Fruit fly (Drosophila melanogaster): ENCODE results near the gene skl.
"Not testable (repeated sequence)": the region's sequence is repeated elsewhere in the genome, so short reads cannot be mapped to it uniquely, and the experiment has no call there.

The skl gene

dm6 chr3L:18439809-18440256, at the start of gene skl:
skl (minus strand) TSS chr3L:18439942.
- TF ChIP-seq pad (GFP tag; optimal IDR thresholded peaks at IDR 0.05) (peak; percentile 86), kay (GFP tag; ENCODE audit: borderline replicate concordance) (no peak), cnc (optimal IDR thresholded peaks at IDR 0.05) (no peak), Crg-1 (GFP tag; optimal IDR thresholded peaks at IDR 0.05) (no peak)

dm6 chr3L:18472284-18472683, 32.5 kb upstream of the skl start, which contains the start of gene Met75Ca:
Met75Ca (minus strand) TSS chr3L:18472384.
- not testable (repeated sequence) for TF ChIP-seq tj, ovo, CG7045 (GFP tag; optimal IDR thresholded peaks at IDR 0.05)

DNA sequence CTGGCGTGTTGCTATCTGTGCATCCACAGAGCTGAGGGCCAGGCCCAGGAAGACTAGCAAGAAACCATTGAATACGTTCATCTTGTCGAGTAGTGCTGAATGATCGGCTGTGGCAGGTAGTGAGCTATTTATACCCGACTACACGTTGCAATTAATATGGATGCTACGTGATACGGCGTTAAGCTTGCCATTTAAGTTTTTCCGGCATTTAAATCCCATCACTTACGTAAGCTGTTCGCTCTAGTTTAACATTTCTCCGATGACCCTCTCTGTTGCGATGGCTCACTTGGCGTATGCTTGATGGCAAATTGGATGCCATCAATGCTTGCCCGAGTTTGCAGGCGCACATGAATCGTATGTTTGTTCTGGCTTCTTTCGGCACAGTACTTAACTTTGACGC, 29.8 kb upstream of the skl start, which contains the start of gene Met75Cb:
TSS of gene Met75Cb (minus strand) at position 101 of the 400 bp plus-strand sequence.
- TF ChIP-seq CG11617, ovo, bab1 (GFP tag; optimal IDR thresholded peaks at IDR 0.05): not testable (repeated sequence)

dm6 chr3L:18463063-18463462, 23.3 kb upstream of the skl start, which contains the start of gene CG4306:
CG4306 (minus strand) TSS chr3L:18463163.
- TF ChIP-seq bab1 (GFP tag; optimal IDR thresholded peaks at IDR 0.05) (no peak), pad (GFP tag; optimal IDR thresholded peaks at IDR 0.05) (no peak), Hr96 (GFP tag; optimal IDR thresholded peaks at IDR 0.05) (no peak), kay (GFP tag; ENCODE audit: borderline replicate concordance) (no peak), Clk (GFP tag; optimal IDR thresholded peaks at IDR 0.05) (no peak), ovo (GFP tag; optimal IDR thresholded peaks at IDR 0.05) (no peak), CG7045 (GFP tag; optimal IDR thresholded peaks at IDR 0.05) (no peak), cnc (optimal IDR thresholded peaks at IDR 0.05) (no peak), Crg-1 (GFP tag; optimal IDR thresholded peaks at IDR 0.05) (no peak), Mnt (GFP tag; optimal IDR thresholded peaks at IDR 0.05) (no peak), cic (GFP tag; optimal IDR thresholded peaks at IDR 0.05) (no peak), CG33017 (tag; optimal IDR thresholded peaks at IDR 0.05) (no peak)

DNA sequence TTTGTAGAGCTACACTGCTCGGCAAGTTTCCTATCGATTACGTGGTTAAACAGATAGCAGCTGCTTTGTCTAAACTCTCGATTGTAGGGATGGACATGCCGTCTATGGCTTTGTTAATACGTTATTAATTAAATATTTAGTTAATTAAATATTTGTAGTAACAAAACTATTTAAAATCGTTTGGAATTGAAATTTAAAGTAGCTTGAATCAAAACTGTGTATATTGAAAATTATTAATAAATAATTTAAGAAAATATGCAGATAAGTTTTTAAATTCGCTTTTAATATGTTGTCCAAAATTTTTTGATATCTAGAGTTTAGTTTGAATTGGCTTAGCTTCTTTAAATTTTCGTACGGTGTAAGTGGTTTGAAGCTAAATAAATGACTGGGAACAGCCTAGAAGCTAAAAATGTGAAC, 21.3 kb upstream of the skl start, which contains the start of gene CG32196:
TSS of gene CG32196 (minus strand) at position 38 of the 417 bp plus-strand sequence.
- no peak for TF ChIP-seq ovo (GFP tag; optimal IDR thresholded peaks at IDR 0.05)
- peak; percentile 59 for TF ChIP-seq CG7101 (tag; optimal IDR thresholded peaks at IDR 0.05)
- peak; percentile 23 for TF ChIP-seq tj (GFP tag; optimal IDR thresholded peaks at IDR 0.05)
- TF ChIP-seq Clk (GFP tag; optimal IDR thresholded peaks at IDR 0.05) = no peak
- peak; percentile 45 for TF ChIP-seq CG11617 (GFP tag; optimal IDR thresholded peaks at IDR 0.05)
- peak; percentile 71 for TF ChIP-seq CG14711 (tag; optimal IDR thresholded peaks at IDR 0.05)
- TF ChIP-seq toe (GFP tag; optimal IDR thresholded peaks at IDR 0.05) = no peak
- peak; percentile 73 for TF ChIP-seq CG33017 (tag; optimal IDR thresholded peaks at IDR 0.05)
- no peak for TF ChIP-seq Crg-1 (GFP tag; optimal IDR thresholded peaks at IDR 0.05)
- peak; percentile 56 for TF ChIP-seq CG7045 (GFP tag; optimal IDR thresholded peaks at IDR 0.05)
- TF ChIP-seq kay (GFP tag; ENCODE audit: borderline replicate concordance) = no peak
- no peak for TF ChIP-seq CG1620 (GFP tag; optimal IDR thresholded peaks at IDR 0.05)
- TF ChIP-seq CG5204 (GFP tag; optimal IDR thresholded peaks at IDR 0.05) = peak; percentile 34
- no peak for TF ChIP-seq pad (GFP tag; optimal IDR thresholded peaks at IDR 0.05)
- TF ChIP-seq cic (GFP tag; optimal IDR thresholded peaks at IDR 0.05) = no peak
- TF ChIP-seq cnc (optimal IDR thresholded peaks at IDR 0.05) = no peak
- TF ChIP-seq bab1 (GFP tag; optimal IDR thresholded peaks at IDR 0.05) = peak; percentile 73
- no peak for TF ChIP-seq Mnt (GFP tag; optimal IDR thresholded peaks at IDR 0.05)
- TF ChIP-seq CG12768 (GFP tag; optimal IDR thresholded peaks at IDR 0.05) = peak; percentile 41
- TF ChIP-seq Hr96 (GFP tag; optimal IDR thresholded peaks at IDR 0.05) = no peak

dm6 chr3L:18460317-18460912, 20.7 kb upstream of the skl start:
- no peak for TF ChIP-seq cic (GFP tag; optimal IDR thresholded peaks at IDR 0.05)
- TF ChIP-seq Crg-1 (GFP tag; optimal IDR thresholded peaks at IDR 0.05) = no peak
- no peak for TF ChIP-seq tj (GFP tag; optimal IDR thresholded peaks at IDR 0.05)

dm6 chr3L:18449691-18450090, 9.9 kb upstream of the skl start:
- no peak for TF ChIP-seq toe (GFP tag; optimal IDR thresholded peaks at IDR 0.05)
- TF ChIP-seq CG1620 (GFP tag; optimal IDR thresholded peaks at IDR 0.05) = no peak
- no peak for TF ChIP-seq CG7045 (GFP tag; optimal IDR thresholded peaks at IDR 0.05)
- no peak for TF ChIP-seq CG5204 (GFP tag; optimal IDR thresholded peaks at IDR 0.05)
- TF ChIP-seq bab1 (GFP tag; optimal IDR thresholded peaks at IDR 0.05) = no peak
- TF ChIP-seq Crg-1 (GFP tag; optimal IDR thresholded peaks at IDR 0.05) = no peak
- no peak for TF ChIP-seq cic (GFP tag; optimal IDR thresholded peaks at IDR 0.05)
- TF ChIP-seq CG33017 (tag; optimal IDR thresholded peaks at IDR 0.05) = no peak
- no peak for TF ChIP-seq kay (GFP tag; ENCODE audit: borderline replicate concordance)
- TF ChIP-seq tj (GFP tag; optimal IDR thresholded peaks at IDR 0.05) = no peak
- no peak for TF ChIP-seq CG11617 (GFP tag; optimal IDR thresholded peaks at IDR 0.05)
- TF ChIP-seq Clk (GFP tag; optimal IDR thresholded peaks at IDR 0.05) = no peak
- TF ChIP-seq Hr96 (GFP tag; optimal IDR thresholded peaks at IDR 0.05) = no peak
- no peak for TF ChIP-seq cnc (optimal IDR thresholded peaks at IDR 0.05)
- no peak for TF ChIP-seq ovo (GFP tag; optimal IDR thresholded peaks at IDR 0.05)
- no peak for TF ChIP-seq pad (GFP tag; optimal IDR thresholded peaks at IDR 0.05)
- TF ChIP-seq CG7101 (tag; optimal IDR thresholded peaks at IDR 0.05) = no peak

All from whole organism, adult.